Worm (Caenorhabditis elegans) whole organism, midembryonic: ENCODE data around the gene F35D2.6.

Source experiments
- cog-1 ChIP-seq: sonication (generic microtip); optimal IDR thresholded peaks from 2 replicates; lab custom pipeline; 2016; ENCODE audit warnings: missing genetic modification characterization, missing compliant biosample characterization
- flt-1 ChIP-seq: fragments of 200-800 bp; sonication (Bioruptor generic); IDR thresholded peaks from 2 replicates; pipeline ENCODE4 v1.3.6; 2022; ENCODE audit warnings: missing genetic modification characterization, missing compliant biosample characterization

DNA sequence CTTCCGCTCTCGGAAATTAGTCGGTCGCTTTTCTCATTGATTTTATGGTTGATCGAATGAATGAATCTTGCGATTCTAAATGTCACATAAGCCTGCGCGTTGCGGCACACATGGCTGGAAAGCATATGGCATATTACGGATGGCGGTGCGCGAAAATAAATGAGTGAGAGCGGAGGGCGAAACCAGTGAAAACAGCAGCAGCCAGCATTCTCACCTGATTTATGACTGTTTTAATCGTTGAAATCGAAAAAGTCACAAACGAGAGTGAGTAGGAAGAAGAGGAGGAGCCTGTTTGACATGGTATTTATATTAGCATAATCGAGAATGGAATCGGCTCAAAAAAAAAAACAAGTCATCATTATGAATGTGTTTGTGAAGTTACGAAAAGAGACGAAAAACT lies 46.8 kb downstream of the F35D2.6 start:
- TF ChIP-seq cog-1 (tag; lab: Kevin White, UChicago) (no peak), flt-1 (no peak)
